Worm (Caenorhabditis elegans) whole organism, midembryonic: Measurements from ENCODE around the gene gem-1.

Experiments
- T22C8.4 ChIP-seq: fragments of 200-800 bp; sonication (Bioruptor generic); IDR thresholded peaks from 2 replicates; pipeline ENCODE4 v1.3.6; 2022; ENCODE audit warnings: missing genetic modification characterization, missing compliant biosample characterization
- cog-1 ChIP-seq: sonication (generic microtip); optimal IDR thresholded peaks from 2 replicates; lab custom pipeline; 2016; ENCODE audit warnings: missing genetic modification characterization, missing compliant biosample characterization
- flt-1 ChIP-seq: fragments of 200-800 bp; sonication (Bioruptor generic); IDR thresholded peaks from 2 replicates; pipeline ENCODE4 v1.3.6; 2022; ENCODE audit warnings: missing genetic modification characterization, missing compliant biosample characterization
- klf-2 ChIP-seq: fragments of 200-800 bp; sonication (Bioruptor generic); conservative IDR thresholded peaks from 2 replicates; pipeline ENCODE4 v1.3.6; 2022; ENCODE audit warnings: missing genetic modification reagents, missing genetic modification characterization, missing compliant biosample characterization
- med-1 ChIP-seq: sonication (generic microtip); optimal IDR thresholded peaks from 2 replicates; lab custom pipeline; 2017; ENCODE audit warnings: missing genetic modification characterization, mild to moderate bottlenecking, missing compliant biosample characterization, antibody characterized with exemption, missing genetic modification reagents; ENCODE audit not compliant: insufficient read depth
- ref-1 ChIP-seq: fragments of 200-800 bp; sonication (Bioruptor generic); conservative IDR thresholded peaks from 2 replicates; pipeline ENCODE4 v1.3.6; 2022; ENCODE audit warnings: missing genetic modification reagents, missing genetic modification characterization, missing compliant biosample characterization
- tab-1 ChIP-seq: fragments of 200-800 bp; sonication (Bioruptor generic); IDR thresholded peaks from 2 replicates; pipeline ENCODE4 v1.3.6; 2022; ENCODE audit warnings: missing genetic modification characterization, missing compliant biosample characterization
- ztf-23 ChIP-seq: fragments of 200-800 bp; sonication (Bioruptor generic); IDR thresholded peaks from 2 replicates; pipeline ENCODE4 v1.3.6; 2022; ENCODE audit warnings: missing genetic modification reagents, missing genetic modification characterization, missing compliant biosample characterization
- ztf-29 ChIP-seq: fragments of 200-800 bp; sonication (Bioruptor generic); IDR thresholded peaks from 2 replicates; pipeline ENCODE4 v1.3.6; 2022; ENCODE audit warnings: missing genetic modification reagents, missing genetic modification characterization, missing compliant biosample characterization

The gem-1 gene

ce11 chrX:13380988-13381742 is 4.4 kb upstream of the gem-1 start:
- TF ChIP-seq klf-2 (GFP tag; lab: Robert Waterston, UW), result no peak
- no peak for TF ChIP-seq cog-1
- TF ChIP-seq med-1 (GFP tag; lab: Kevin White, UChicago), result no peak
- TF ChIP-seq ref-1 (GFP tag; lab: Robert Waterston, UW), result no peak
- TF ChIP-seq ztf-23, result no peak
- TF ChIP-seq ztf-29 (GFP tag; lab: Robert Waterston, UW), result no peak
- no peak for TF ChIP-seq T22C8.4
- TF ChIP-seq tab-1 (GFP tag; lab: Robert Waterston, UW), result no peak
- no peak for TF ChIP-seq flt-1 (GFP tag; lab: Robert Waterston, UW)

ce11 chrX:13379072-13379471 is 2.3 kb upstream of the gem-1 start:
- TF ChIP-seq klf-2 (GFP tag; lab: Robert Waterston, UW) (no peak), tab-1 (GFP tag; lab: Robert Waterston, UW) (no peak), ref-1 (GFP tag; lab: Robert Waterston, UW) (no peak), T22C8.4 (no peak), cog-1 (no peak), ztf-29 (GFP tag; lab: Robert Waterston, UW) (no peak), ztf-23 (no peak), flt-1 (GFP tag; lab: Robert Waterston, UW) (no peak), med-1 (GFP tag; lab: Kevin White, UChicago) (no peak)

ce11 chrX:13376185-13376584 is 607 bp downstream of the gem-1 start:
- TF ChIP-seq tab-1 (GFP tag; lab: Robert Waterston, UW) (no peak), ref-1 (GFP tag; lab: Robert Waterston, UW) (no peak), flt-1 (GFP tag; lab: Robert Waterston, UW) (no peak), ztf-29 (GFP tag; lab: Robert Waterston, UW) (no peak), ztf-23 (no peak), med-1 (GFP tag; lab: Kevin White, UChicago) (no peak), cog-1 (no peak), klf-2 (GFP tag; lab: Robert Waterston, UW) (no peak), T22C8.4 (no peak)

- TF ChIP-seq cog-1, result no peak
- no peak for TF ChIP-seq klf-2 (GFP tag; lab: Robert Waterston, UW)
- TF ChIP-seq med-1 (GFP tag; lab: Kevin White, UChicago), result no peak
- TF ChIP-seq tab-1 (GFP tag; lab: Robert Waterston, UW), result no peak
- no peak for TF ChIP-seq ztf-23
These were observed 8.5 kb downstream of the gem-1 start for ce11 chrX:13368283-13368682.

- TF ChIP-seq cog-1, result no peak
- TF ChIP-seq klf-2 (GFP tag; lab: Robert Waterston, UW), result no peak
- no peak for TF ChIP-seq ref-1 (GFP tag; lab: Robert Waterston, UW)
- no peak for TF ChIP-seq med-1 (GFP tag; lab: Kevin White, UChicago)
- TF ChIP-seq flt-1 (GFP tag; lab: Robert Waterston, UW), result no peak
- TF ChIP-seq tab-1 (GFP tag; lab: Robert Waterston, UW), result no peak
These were observed 9.8 kb downstream of the gem-1 start for ce11 chrX:13366955-13367354.

ce11 chrX:13364897-13365296 is 11.9 kb downstream of the gem-1 start, which contains the start of gene C49F8.1:
TSS of gene C49F8.1 (minus strand) at chrX:13364997.
- TF ChIP-seq T22C8.4 (no peak), tab-1 (GFP tag; lab: Robert Waterston, UW) (no peak), ref-1 (GFP tag; lab: Robert Waterston, UW) (no peak), cog-1 (no peak), ztf-23 (no peak), klf-2 (GFP tag; lab: Robert Waterston, UW) (no peak), ztf-29 (GFP tag; lab: Robert Waterston, UW) (no peak), med-1 (GFP tag; lab: Kevin White, UChicago) (no peak), flt-1 (GFP tag; lab: Robert Waterston, UW) (no peak)

ce11 chrX:13362486-13362885 is 14.3 kb downstream of the gem-1 start, which contains the start of gene C49F8.15:
TSS of gene C49F8.15 (minus strand) at chrX:13362586.
- TF ChIP-seq flt-1 (GFP tag; lab: Robert Waterston, UW) (no peak), ztf-29 (GFP tag; lab: Robert Waterston, UW) (no peak)

ce11 chrX:13360632-13361031 is 16.2 kb downstream of the gem-1 start:
- TF ChIP-seq T22C8.4, result no peak

ce11 chrX:13359800-13360199 is 17.0 kb downstream of the gem-1 start:
- TF ChIP-seq klf-2 (GFP tag; lab: Robert Waterston, UW) (no peak), tab-1 (GFP tag; lab: Robert Waterston, UW) (no peak), cog-1 (no peak), ztf-29 (GFP tag; lab: Robert Waterston, UW) (no peak), ztf-23 (no peak), ref-1 (GFP tag; lab: Robert Waterston, UW) (no peak), med-1 (GFP tag; lab: Kevin White, UChicago) (no peak), T22C8.4 (no peak)

- TF ChIP-seq klf-2 (GFP tag; lab: Robert Waterston, UW) (no peak), ztf-23 (no peak), ztf-29 (GFP tag; lab: Robert Waterston, UW) (no peak), T22C8.4 (no peak), med-1 (GFP tag; lab: Kevin White, UChicago) (no peak), cog-1 (no peak), tab-1 (GFP tag; lab: Robert Waterston, UW) (no peak), flt-1 (GFP tag; lab: Robert Waterston, UW) (no peak), ref-1 (GFP tag; lab: Robert Waterston, UW) (no peak)
These were observed 18.2 kb downstream of the gem-1 start for ce11 chrX:13358573-13358972.
